Worm (Caenorhabditis elegans) whole organism, midembryonic: ENCODE results near the gene sra-14.

Experiments
- flt-1 ChIP-seq: fragments of 200-800 bp; sonication (Bioruptor generic); IDR thresholded peaks from 2 replicates; pipeline ENCODE4 v1.3.6; 2022; ENCODE audit warnings: missing genetic modification characterization, missing compliant biosample characterization
- klf-2 ChIP-seq: fragments of 200-800 bp; sonication (Bioruptor generic); conservative IDR thresholded peaks from 2 replicates; pipeline ENCODE4 v1.3.6; 2022; ENCODE audit warnings: missing genetic modification reagents, missing genetic modification characterization, missing compliant biosample characterization
- ztf-23 ChIP-seq: fragments of 200-800 bp; sonication (Bioruptor generic); IDR thresholded peaks from 2 replicates; pipeline ENCODE4 v1.3.6; 2022; ENCODE audit warnings: missing genetic modification reagents, missing genetic modification characterization, missing compliant biosample characterization

ce11 chrII:12865604-12866003 is 19.5 kb upstream of the sra-14 start, which contains the start of gene snf-5:
- TF ChIP-seq klf-2 (GFP tag; lab: Robert Waterston, UW) (no peak), flt-1 (no peak), ztf-23 (GFP tag; lab: Robert Waterston, UW) (no peak)
